Worm (Caenorhabditis elegans): ENCODE measurements around the gene ZC116.5.

- no peak for TF ChIP-seq unc-62 (GFP tag; optimal IDR thresholded peaks at IDR 0.05)
- no peak for TF ChIP-seq ztf-11 (tag; optimal IDR thresholded peaks at IDR 0.05)
- TF ChIP-seq lin-39 (tag; optimal IDR thresholded peaks at IDR 0.05): no peak
- TF ChIP-seq lsy-2 (tag; optimal IDR thresholded peaks at IDR 0.05): no peak
- TF ChIP-seq mdl-1 (tag; optimal IDR thresholded peaks at IDR 0.05): no peak
- no peak for TF ChIP-seq ama-1 (optimal IDR thresholded peaks at IDR 0.05)
- TF ChIP-seq elt-1 (tag; optimal IDR thresholded peaks at IDR 0.05): no peak
- TF ChIP-seq nhr-77 (tag; optimal IDR thresholded peaks at IDR 0.05): no peak
These were observed 32.2 kb downstream of the ZC116.5 start, which contains the start of gene grl-23 for ce11 chrV:12576495-12576947.

Measured in whole organism, L2 larva.